Worm (Caenorhabditis elegans): ENCODE measurements around the gene memi-2.
A peak's percentile ranks its signal among the peaks of the same experiment; 100 is the strongest.

The memi-2 gene

ce11 chrIV:13412845-13413383 is 12.6 kb upstream of the memi-2 start, which contains the start of gene gcl-1:
Gene gcl-1, minus strand, starts transcription at chrIV:13412895.
- TF ChIP-seq efl-1 (GFP tag; optimal IDR thresholded peaks at IDR 0.05) (no peak), hmg-1.2 (GFP tag; IDR thresholded peaks at IDR 0.05) (peak; percentile 28; the same call in 1 of the 2 replicates)

ce11 chrIV:13408018-13408417 is 7.7 kb upstream of the memi-2 start, which contains the start of gene Y62E10A.19:
Gene Y62E10A.19, minus strand, starts transcription at chrIV:13408306.
- TF ChIP-seq rpc-1 (optimal IDR thresholded peaks at IDR 0.05), result no peak
- TF ChIP-seq rpc-1 (tag; optimal IDR thresholded peaks at IDR 0.05), result no peak
- TF ChIP-seq ztf-3 (GFP tag; optimal IDR thresholded peaks at IDR 0.05), result no peak
- no peak for TF ChIP-seq xnd-1 (tag; optimal IDR thresholded peaks at IDR 0.05)
- TF ChIP-seq pbrm-1 (GFP tag; IDR thresholded peaks at IDR 0.05), result no peak
- no peak for TF ChIP-seq nhr-90 (tag; optimal IDR thresholded peaks at IDR 0.05)
- TF ChIP-seq K12H6.12 (tag; optimal IDR thresholded peaks at IDR 0.05), result no peak
- no peak for TF ChIP-seq lsy-27 (tag; optimal IDR thresholded peaks at IDR 0.05; ENCODE audit: borderline replicate concordance, insufficient read depth)
- no peak for TF ChIP-seq madf-3 (GFP tag; IDR thresholded peaks at IDR 0.05)
- TF ChIP-seq egl-44 (GFP tag; IDR thresholded peaks at IDR 0.05), result no peak
- no peak for TF ChIP-seq F49E8.2 (tag; optimal IDR thresholded peaks at IDR 0.05; ENCODE audit: insufficient read depth)
- TF ChIP-seq F23B12.7 (tag; optimal IDR thresholded peaks at IDR 0.05; ENCODE audit: insufficient read depth), result no peak

ce11 chrIV:13398728-13399127 is 1.6 kb downstream of the memi-2 start, which contains the start of gene Y62E10A.13:
Gene Y62E10A.13, minus strand, starts transcription at chrIV:13399053.
- TF ChIP-seq dpl-1 (GFP tag; optimal IDR thresholded peaks at IDR 0.05) (no peak), mxl-1 (tag; optimal IDR thresholded peaks at IDR 0.05) (no peak), nhr-179 (tag; optimal IDR thresholded peaks at IDR 0.05) (no peak), ekl-4 (GFP tag; IDR thresholded peaks at IDR 0.05) (no peak), tlf-1 (GFP tag; optimal IDR thresholded peaks at IDR 0.05) (peak; percentile 42), sptf-2 (GFP tag; optimal IDR thresholded peaks at IDR 0.05) (no peak), rpc-1 (optimal IDR thresholded peaks at IDR 0.05) (no peak), rpc-1 (tag; optimal IDR thresholded peaks at IDR 0.05) (no peak), cebp-2 (GFP tag; IDR thresholded peaks at IDR 0.05) (peak; percentile 84; the same call in 1 of the 2 replicates), attf-5 (GFP tag; optimal IDR thresholded peaks at IDR 0.05) (no peak), madf-3 (GFP tag; IDR thresholded peaks at IDR 0.05) (0 out of 2 replicates have a peak, but pooled peaks have one; percentile 7), K12H6.12 (tag; optimal IDR thresholded peaks at IDR 0.05) (no peak), attf-6 (GFP tag; IDR thresholded peaks at IDR 0.05) (peak; percentile 41; the same call in 1 of the 2 replicates), let-526 (GFP tag; IDR thresholded peaks at IDR 0.05) (no peak), lsl-1 (GFP tag; optimal IDR thresholded peaks at IDR 0.05) (peak; percentile 28), bed-1 (GFP tag; IDR thresholded peaks at IDR 0.05) (0 out of 2 replicates have a peak, but pooled peaks have one; percentile 34), F22D6.2 (tag; optimal IDR thresholded peaks at IDR 0.05) (no peak), madf-6 (GFP tag; IDR thresholded peaks at IDR 0.05) (peak; percentile 64), T26A5.8 (tag; optimal IDR thresholded peaks at IDR 0.05) (peak; percentile 67), F37B4.10 (GFP tag; IDR thresholded peaks at IDR 0.05) (no peak), hsf-1 (GFP tag; IDR thresholded peaks at IDR 0.05) (peak; percentile 63; the same call in 1 of the 2 replicates), nfya-2 (GFP tag; IDR thresholded peaks at IDR 0.05) (no peak), lin-35 (GFP tag; optimal IDR thresholded peaks at IDR 0.05) (no peak), pbrm-1 (GFP tag; IDR thresholded peaks at IDR 0.05) (no peak), F39B2.1 (GFP tag; IDR thresholded peaks at IDR 0.05) (no peak), snpc-1.1 (tag; optimal IDR thresholded peaks at IDR 0.05; ENCODE audit: insufficient read depth) (peak; percentile 14), lir-1 (GFP tag; conservative IDR thresholded peaks at IDR 0.05) (no peak), nfya-1 (tag; optimal IDR thresholded peaks at IDR 0.05; ENCODE audit: borderline replicate concordance, insufficient read depth) (no peak), unc-130 (GFP tag; optimal IDR thresholded peaks at IDR 0.05) (peak; percentile 49), hrde-1 (tag; optimal IDR thresholded peaks at IDR 0.05; ENCODE audit: borderline replicate concordance) (peak; percentile 51), lag-1 (GFP tag; IDR thresholded peaks at IDR 0.05) (no peak), snpc-1.3 (tag; optimal IDR thresholded peaks at IDR 0.05; ENCODE audit: insufficient read depth) (peak; percentile 42), ceh-27 (GFP tag; optimal IDR thresholded peaks at IDR 0.05) (no peak), repo-1 (tag; optimal IDR thresholded peaks at IDR 0.05) (peak; percentile 4)

All from whole organism, young adult.